Worm (Caenorhabditis elegans) whole organism, L1 larva: ENCODE results near the gene M176.16.

Experiments
- C34B4.2 ChIP-seq: sonication (generic microtip); optimal IDR thresholded peaks from 2 replicates; lab custom pipeline; 2017; ENCODE audit warnings: mild to moderate bottlenecking, missing genetic modification characterization, missing compliant biosample characterization
- aha-1 ChIP-seq: fragments of 150-350 bp; optimal IDR thresholded peaks from 2 replicates; lab custom pipeline; 2014; ENCODE audit warnings: missing biosample characterization, missing genetic modification characterization
- alr-1 ChIP-seq: fragments of 200-800 bp; sonication (Bioruptor generic); optimal IDR thresholded peaks from 2 replicates; lab custom pipeline; 2018; ENCODE audit warnings: borderline replicate concordance, mild to moderate bottlenecking, missing genetic modification characterization, missing compliant biosample characterization
- ceh-88 ChIP-seq: fragments of 200-800 bp; sonication (Bioruptor generic); IDR thresholded peaks from 2 replicates; pipeline ENCODE4 v1.3.6; 2022; ENCODE audit warnings: missing genetic modification characterization, missing compliant biosample characterization
- efl-1 ChIP-seq, 4 experiments: fragments of 150-350 bp; optimal IDR thresholded peaks in 3 of 4; peaks in 1 of 4; 1 replicate in 1 of 4; 2 replicates in 3 of 4; lab custom pipeline; 2014; ENCODE audit warnings: missing biosample characterization in 2 of 4, missing genetic modification characterization in 2 of 4, missing genetic modification reagents in 2 of 4
- elt-2 ChIP-seq: sonication (generic microtip); optimal IDR thresholded peaks from 2 replicates; lab custom pipeline; 2016; ENCODE audit warnings: missing genetic modification characterization, mild to moderate bottlenecking, inconsistent platforms, missing compliant biosample characterization, missing genetic modification reagents
- elt-3 ChIP-seq, 6 experiments: fragments of 150-350 bp in 1 of 6; sonication (generic microtip); optimal IDR thresholded peaks; 2 replicates each; lab custom pipeline; 2017 to 2018; ENCODE audit warnings: missing biosample characterization in 6 of 6, missing genetic modification characterization in 6 of 6, inconsistent platforms in 1 of 6
- fkh-4 ChIP-seq: sonication (generic microtip); optimal IDR thresholded peaks from 2 replicates; lab custom pipeline; 2016; ENCODE audit warnings: missing compliant biosample characterization, missing genetic modification characterization, borderline replicate concordance
- fkh-8 ChIP-seq: sonication (generic microtip); optimal IDR thresholded peaks from 2 replicates; lab custom pipeline; 2016; ENCODE audit warnings: mild to moderate bottlenecking, missing genetic modification characterization, missing compliant biosample characterization
- fos-1 ChIP-seq: fragments of 150-350 bp; optimal IDR thresholded peaks from 2 replicates; lab custom pipeline; 2014; ENCODE audit warnings: missing biosample characterization, missing genetic modification characterization
- hlh-4 ChIP-seq: sonication (generic microtip); optimal IDR thresholded peaks from 2 replicates; lab custom pipeline; 2016; ENCODE audit warnings: mild to moderate bottlenecking, missing genetic modification characterization, missing compliant biosample characterization
- jun-1 ChIP-seq: fragments of 150-350 bp; optimal IDR thresholded peaks from 2 replicates; lab custom pipeline; 2014; ENCODE audit warnings: missing biosample characterization, missing genetic modification reagents, missing genetic modification characterization
- lin-13 ChIP-seq: fragments of 150-350 bp; optimal IDR thresholded peaks from 2 replicates; lab custom pipeline; 2014; ENCODE audit warnings: missing biosample characterization, missing genetic modification reagents, missing genetic modification characterization
- lin-14 ChIP-seq: fragments of 200-800 bp; sonication (Bioruptor generic); optimal IDR thresholded peaks from 2 replicates; lab custom pipeline; 2018; ENCODE audit warnings: mild to moderate bottlenecking, missing genetic modification characterization, moderate library complexity, missing compliant biosample characterization
- lin-35 ChIP-seq, 2 experiments: fragments of 150-350 bp; optimal IDR thresholded peaks; 2 replicates each; lab custom pipeline; 2014; ENCODE audit warnings: missing biosample characterization in 2 of 2, missing genetic modification characterization in 2 of 2, missing genetic modification reagents in 2 of 2
- mab-9 ChIP-seq: fragments of 200-800 bp; sonication (Bioruptor generic); IDR thresholded peaks from 2 replicates; pipeline ENCODE4 v1.3.6; 2022; ENCODE audit warnings: missing genetic modification reagents, missing genetic modification characterization, missing compliant biosample characterization
- mdl-1 ChIP-seq, 2 experiments: fragments of 150-350 bp; optimal IDR thresholded peaks; 2 replicates each; lab custom pipeline; 2014 to 2017; ENCODE audit warnings: missing biosample characterization in 2 of 2, missing genetic modification characterization in 2 of 2, inconsistent platforms in 1 of 2
- nhr-19 ChIP-seq: fragments of 200-800 bp; sonication (Bioruptor generic); conservative IDR thresholded peaks from 2 replicates; pipeline ENCODE4 v1.3.6; 2022; ENCODE audit warnings: missing genetic modification characterization, missing compliant biosample characterization
- nhr-28 ChIP-seq: fragments of 150-350 bp; optimal IDR thresholded peaks from 2 replicates; lab custom pipeline; 2014; ENCODE audit warnings: missing biosample characterization, missing genetic modification characterization
- nhr-47 ChIP-seq: sonication (generic microtip); optimal IDR thresholded peaks from 2 replicates; lab custom pipeline; 2016; ENCODE audit warnings: mild to moderate bottlenecking, missing genetic modification characterization, moderate library complexity, missing compliant biosample characterization
- pqm-1 ChIP-seq: sonication (generic microtip); optimal IDR thresholded peaks from 3 replicates; lab custom pipeline; 2017; ENCODE audit warnings: missing biosample characterization, missing genetic modification characterization
- rnt-1 ChIP-seq: sonication (generic microtip); optimal IDR thresholded peaks from 2 replicates; lab custom pipeline; 2016; ENCODE audit warnings: mild to moderate bottlenecking, missing genetic modification characterization, moderate library complexity, missing compliant biosample characterization
- skn-1 ChIP-seq: fragments of 150-350 bp; optimal IDR thresholded peaks from 2 replicates; lab custom pipeline; 2014; ENCODE audit warnings: missing biosample characterization, missing genetic modification characterization
- snu-23 ChIP-seq: sonication (generic microtip); optimal IDR thresholded peaks from 2 replicates; lab custom pipeline; 2016; ENCODE audit warnings: missing genetic modification characterization, missing compliant biosample characterization
- sox-4 ChIP-seq: sonication (generic microtip); optimal IDR thresholded peaks from 2 replicates; lab custom pipeline; 2016; ENCODE audit warnings: missing genetic modification characterization, missing compliant biosample characterization
- sup-37 ChIP-seq: fragments of 200-800 bp; sonication (Bioruptor generic); optimal IDR thresholded peaks from 2 replicates; lab custom pipeline; 2018; ENCODE audit warnings: mild to moderate bottlenecking, missing genetic modification characterization, missing compliant biosample characterization
- tbx-2 ChIP-seq: sonication (generic microtip); optimal IDR thresholded peaks from 2 replicates; lab custom pipeline; 2016; ENCODE audit warnings: missing genetic modification characterization, missing compliant biosample characterization
- tlp-1 ChIP-seq: fragments of 150-350 bp; optimal IDR thresholded peaks from 2 replicates; lab custom pipeline; 2014; ENCODE audit warnings: missing biosample characterization, missing genetic modification characterization
- unc-130 ChIP-seq: fragments of 150-350 bp; optimal IDR thresholded peaks from 2 replicates; lab custom pipeline; 2017; ENCODE audit warnings: missing biosample characterization, missing genetic modification characterization, inconsistent platforms
- unc-62 ChIP-seq: fragments of 150-350 bp; optimal IDR thresholded peaks from 2 replicates; lab custom pipeline; 2014; ENCODE audit warnings: missing biosample characterization, missing genetic modification reagents, missing genetic modification characterization
- ztf-11 ChIP-seq, 2 experiments: sonication (generic microtip); optimal IDR thresholded peaks; 2 replicates each; lab custom pipeline; 2016 to 2017; ENCODE audit warnings: missing genetic modification characterization in 2 of 2, missing biosample characterization in 1 of 2, missing compliant biosample characterization in 1 of 2
- ztf-4 ChIP-seq: fragments of 150-350 bp; optimal IDR thresholded peaks from 2 replicates; lab custom pipeline; 2014; ENCODE audit warnings: missing biosample characterization, missing genetic modification characterization

The M176.16 gene

ce11 chrII:9377158-9377557, 41.2 kb upstream of the M176.16 start, which contains the start of gene C06C3.10:
Gene C06C3.10, minus strand, starts transcription at chrII:9377258.
- TF ChIP-seq pqm-1 (tag; lab: Kevin White, UChicago), result no peak
- no peak for TF ChIP-seq rnt-1 (tag; lab: Kevin White, UChicago)
- no peak for TF ChIP-seq fos-1
- no peak for TF ChIP-seq lin-13 (GFP tag; lab: Kevin White, UChicago)
- no peak for TF ChIP-seq lin-14 (GFP tag; lab: Kevin White, UChicago)
- TF ChIP-seq hlh-4 (tag; lab: Kevin White, UChicago), result no peak
- TF ChIP-seq nhr-47, result no peak

ce11 chrII:9378174-9378573, 40.1 kb upstream of the M176.16 start:
- TF ChIP-seq sox-4 (tag; lab: Kevin White, UChicago) (no peak), hlh-4 (tag; lab: Kevin White, UChicago) (no peak), ztf-4 (tag; lab: Kevin White, UChicago) (no peak), skn-1 (no peak), tlp-1 (tag; lab: Kevin White, UChicago) (no peak), lin-35 (GFP tag; optimal IDR thresholded peaks at IDR 0.05; lab: Kevin White, UChicago) (no peak), elt-2 (tag; lab: Kevin White, UChicago) (peak; percentile 20)

- TF ChIP-seq elt-3 (tag; optimal IDR thresholded peaks at IDR 0.05; lab: Kevin White, UChicago), result no peak
- no peak for TF ChIP-seq nhr-19 (GFP tag; lab: Robert Waterston, UW)
- TF ChIP-seq unc-62 (GFP tag; lab: Kevin White, UChicago), result no peak
- no peak for TF ChIP-seq snu-23 (GFP tag; lab: Kevin White, UChicago)
- TF ChIP-seq jun-1, result no peak
- TF ChIP-seq alr-1 (tag; lab: Kevin White, UChicago), result no peak
- TF ChIP-seq fkh-4 (tag; lab: Kevin White, UChicago), result no peak
- TF ChIP-seq fkh-8 (tag; lab: Kevin White, UChicago), result no peak
- TF ChIP-seq aha-1 (tag; lab: Kevin White, UChicago), result no peak
These were observed 38.5 kb upstream of the M176.16 start, which contains the start of gene srh-48 for ce11 chrII:9379796-9380195. Gene srh-48, plus strand, starts transcription at chrII:9380096.

ce11 chrII:9385241-9385640, 33.1 kb upstream of the M176.16 start, which contains the start of gene C06C3.7:
Gene C06C3.7, plus strand, starts transcription at chrII:9385541.
- TF ChIP-seq elt-2 (tag; lab: Kevin White, UChicago), result no peak

ce11 chrII:9392724-9393123, 25.6 kb upstream of the M176.16 start, which contains the start of gene lido-17:
Gene lido-17, minus strand, starts transcription at chrII:9392824.
- TF ChIP-seq efl-1 (optimal IDR thresholded peaks at IDR 0.05; lab: Kevin White, UChicago), result no peak
- no peak for TF ChIP-seq efl-1 (GFP tag; optimal IDR thresholded peaks at IDR 0.05 in 1 of 2; lab: Kevin White, UChicago)
- no peak for TF ChIP-seq tbx-2 (tag; lab: Kevin White, UChicago)
- no peak for TF ChIP-seq fkh-8 (tag; lab: Kevin White, UChicago)
- TF ChIP-seq, all 84 proteins: peak for 0

ce11 chrII:9397496-9397895, 20.8 kb upstream of the M176.16 start, which contains the start of gene Y51B9A.9:
Gene Y51B9A.9, minus strand, starts transcription at chrII:9397596.
- peak; percentile 3 for TF ChIP-seq elt-2 (tag; lab: Kevin White, UChicago)
- TF ChIP-seq fos-1, result no peak

ce11 chrII:9398370-9398901, 19.9 kb upstream of the M176.16 start, which contains the start of the genes Y51B9A.14 and Y51B9A.8:
Gene Y51B9A.14, minus strand, starts transcription at chrII:9398470.
Gene Y51B9A.8, plus strand, starts transcription at chrII:9398851.
- TF ChIP-seq alr-1 (tag; lab: Kevin White, UChicago) (no peak), fkh-8 (tag; lab: Kevin White, UChicago) (no peak), unc-130 (tag; lab: Kevin White, UChicago) (no peak), tbx-2 (tag; lab: Kevin White, UChicago) (no peak), mdl-1 (tag; optimal IDR thresholded peaks at IDR 0.05; lab: Kevin White, UChicago) (no peak), sup-37 (GFP tag; lab: Kevin White, UChicago) (no peak), C34B4.2 (tag; lab: Kevin White, UChicago) (no peak), mab-9 (no peak), nhr-28 (no peak), pqm-1 (tag; lab: Kevin White, UChicago) (no peak), ztf-11 (tag; optimal IDR thresholded peaks at IDR 0.05; lab: Kevin White, UChicago) (no peak), ceh-88 (GFP tag; lab: Robert Waterston, UW) (no peak)
